Worm (Caenorhabditis elegans): Measurements from ENCODE around the gene M60.4.
A peak's percentile ranks its signal among the peaks of the same experiment; 100 is the strongest.

Gene M60.4

DNA sequence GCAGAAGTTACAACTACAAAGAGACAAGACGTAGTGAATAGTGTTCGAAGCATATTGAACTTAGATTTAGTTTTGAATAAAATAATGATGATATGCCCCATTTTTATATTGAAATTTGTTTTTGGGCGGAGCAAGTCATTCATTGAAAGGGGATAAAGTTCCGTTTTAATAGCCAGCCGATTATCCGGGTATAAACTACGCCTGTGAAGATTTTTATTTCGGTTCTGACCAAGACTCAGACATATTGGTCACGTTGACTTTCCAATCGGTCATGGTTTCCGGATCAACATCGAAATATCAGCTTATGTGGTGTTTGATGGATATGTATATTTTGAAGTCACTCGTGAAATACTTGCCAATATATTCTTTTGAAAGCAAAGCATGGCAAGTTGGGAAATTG is 17.5 kb downstream of the M60.4 start, which contains the start of gene K02A6.4:
K02A6.4 (minus strand) TSS at position 101 of the 400 bp plus-strand sequence.
- TF ChIP-seq Y22D7AL.16 (tag; optimal IDR thresholded peaks at IDR 0.05) = no peak
- TF ChIP-seq ama-1 (optimal IDR thresholded peaks at IDR 0.05) = no peak
- no peak for TF ChIP-seq sdc-2 (tag; optimal IDR thresholded peaks at IDR 0.05)
- no peak for TF ChIP-seq unc-86 (tag; optimal IDR thresholded peaks at IDR 0.05)
- TF ChIP-seq hlh-6 (tag; optimal IDR thresholded peaks at IDR 0.05) = no peak

DNA sequence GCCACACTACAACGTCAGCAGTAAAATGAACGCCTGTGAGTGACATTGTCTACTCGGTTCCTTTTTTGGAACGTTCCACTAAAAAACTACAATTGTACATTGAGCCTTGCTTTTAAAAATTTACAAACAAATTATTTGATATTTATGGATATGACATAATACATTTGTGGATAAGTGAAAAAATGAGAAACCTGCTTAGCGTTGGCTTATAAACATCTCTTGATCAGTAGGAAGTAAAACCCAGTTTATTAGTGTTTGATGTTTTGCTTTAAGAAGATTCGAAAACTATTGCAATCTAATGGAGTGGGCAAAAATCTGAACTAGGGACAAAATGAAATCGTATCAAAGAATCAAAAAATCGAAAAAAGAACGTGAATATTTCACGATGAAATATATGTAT is 19.2 kb downstream of the M60.4 start:
- TF ChIP-seq che-1 (tag; optimal IDR thresholded peaks at IDR 0.05) = no peak
- TF ChIP-seq unc-86 (tag; optimal IDR thresholded peaks at IDR 0.05) = no peak
- no peak for TF ChIP-seq npax-4 (tag; optimal IDR thresholded peaks at IDR 0.05)
- TF ChIP-seq fkh-10 (GFP tag; optimal IDR thresholded peaks at IDR 0.05) = no peak
- no peak for TF ChIP-seq ceh-31 (tag; optimal IDR thresholded peaks at IDR 0.05)

DNA sequence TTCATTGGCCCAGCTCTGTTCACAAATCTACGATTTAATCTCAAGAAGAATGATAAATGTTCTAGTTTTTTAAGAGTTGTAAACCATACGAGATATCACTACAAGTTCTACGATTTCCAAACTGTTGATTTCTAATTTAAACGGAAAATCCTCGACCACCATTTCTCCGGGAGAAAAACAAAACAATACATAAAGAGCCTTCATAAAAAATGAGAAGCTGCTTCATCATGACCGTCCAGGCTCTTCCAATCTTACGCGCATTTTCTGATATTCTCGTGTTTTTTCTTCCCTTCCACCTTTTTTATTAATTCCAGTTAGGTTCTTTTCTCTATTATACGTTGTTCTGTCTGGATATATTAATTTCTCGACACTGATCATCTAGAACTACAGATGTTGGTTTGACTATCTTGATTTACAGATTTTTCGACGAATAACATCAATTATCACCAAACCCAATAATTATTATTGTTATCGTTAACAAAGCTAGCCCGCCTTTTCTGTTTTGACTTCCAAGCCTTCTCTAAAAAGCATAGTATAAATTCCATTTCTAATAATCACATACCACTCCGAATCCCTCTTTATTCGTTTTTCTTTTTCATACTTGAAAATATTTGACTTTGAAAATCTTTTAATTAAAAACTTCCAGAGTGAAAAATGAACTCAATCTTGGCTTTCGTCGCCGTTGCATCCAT is 21.5 kb downstream of the M60.4 start, which contains the start of gene C47D2.1:
C47D2.1 (plus strand) TSS at position 642 of the 692 bp plus-strand sequence.
- no peak for TF ChIP-seq tbx-2 (tag; optimal IDR thresholded peaks at IDR 0.05)
- TF ChIP-seq unc-86 (tag; optimal IDR thresholded peaks at IDR 0.05) = no peak
- no peak for TF ChIP-seq elt-4 (tag; optimal IDR thresholded peaks at IDR 0.05)
- no peak for TF ChIP-seq ets-4 (tag; optimal IDR thresholded peaks at IDR 0.05)

DNA sequence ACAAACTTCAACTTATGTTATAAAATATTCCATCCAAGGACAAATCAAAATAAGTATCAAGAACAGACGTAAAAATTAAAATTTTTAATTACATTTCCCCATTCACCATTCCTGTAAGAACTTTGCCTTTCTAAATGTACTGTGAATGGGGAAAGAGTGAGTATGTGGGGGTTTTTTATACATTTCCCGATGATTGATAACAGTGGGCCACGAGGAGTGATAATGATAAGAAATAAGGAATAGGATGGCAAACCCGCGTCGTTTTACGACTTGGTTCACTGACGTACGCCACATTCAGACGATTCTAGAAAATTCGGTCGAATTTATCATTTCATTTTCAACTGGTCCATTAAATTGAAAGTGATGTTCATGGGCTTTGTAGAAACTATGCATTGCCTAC is 25.1 kb downstream of the M60.4 start, which contains the start of gene cdd-1:
cdd-1 (minus strand) TSS at position 151 of the 400 bp plus-strand sequence.
- TF ChIP-seq elt-2 (tag; optimal IDR thresholded peaks at IDR 0.05) (peak; percentile 89), ceh-14 (tag; optimal IDR thresholded peaks at IDR 0.05) (no peak)

DNA sequence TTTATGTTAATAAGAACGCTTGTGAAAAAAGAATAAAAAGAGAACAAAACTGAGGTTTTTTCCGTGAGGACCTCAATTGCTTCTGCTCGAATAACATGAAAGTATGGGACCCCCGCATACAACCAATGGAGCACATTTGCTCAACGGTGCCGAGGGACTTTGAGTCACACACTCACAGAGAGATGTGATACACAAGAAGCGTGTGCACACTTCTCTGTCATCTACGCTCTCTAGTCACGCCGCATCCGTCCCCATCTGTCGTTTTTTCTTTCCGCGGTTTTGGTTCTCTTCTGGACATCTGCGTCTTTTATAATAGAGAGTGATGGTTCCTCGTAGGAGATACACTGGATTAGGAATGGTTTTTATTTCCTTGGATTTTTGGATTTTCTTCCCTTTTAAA is 30.2 kb downstream of the M60.4 start:
- TF ChIP-seq tbx-2 (tag; optimal IDR thresholded peaks at IDR 0.05) (peak; percentile 24), hlh-8 (tag; optimal IDR thresholded peaks at IDR 0.05) (peak; percentile 24), rnt-1 (tag; optimal IDR thresholded peaks at IDR 0.05) (peak; percentile 15), eyg-1 (tag; optimal IDR thresholded peaks at IDR 0.05) (no peak), madf-2 (tag; optimal IDR thresholded peaks at IDR 0.05) (no peak), unc-42 (tag; optimal IDR thresholded peaks at IDR 0.05) (peak; percentile 44), Y22D7AL.16 (tag; optimal IDR thresholded peaks at IDR 0.05) (no peak), unc-55 (GFP tag; optimal IDR thresholded peaks at IDR 0.05) (peak; percentile 28), hlh-6 (tag; optimal IDR thresholded peaks at IDR 0.05) (no peak), sox-2 (GFP tag; IDR thresholded peaks at IDR 0.05) (no peak), fax-1 (tag; optimal IDR thresholded peaks at IDR 0.05) (no peak), ceh-34 (tag; optimal IDR thresholded peaks at IDR 0.05) (peak; percentile 46), ceh-31 (tag; optimal IDR thresholded peaks at IDR 0.05) (peak; percentile 54), nfya-1 (tag; optimal IDR thresholded peaks at IDR 0.05) (peak; percentile 51), npax-4 (tag; optimal IDR thresholded peaks at IDR 0.05) (no peak), hlh-30 (tag; optimal IDR thresholded peaks at IDR 0.05; ENCODE audit: insufficient read depth) (peak; percentile 42), ceh-18 (tag; optimal IDR thresholded peaks at IDR 0.05) (peak; percentile 33), ceh-45 (GFP tag; IDR thresholded peaks at IDR 0.05) (no peak), ets-4 (tag; optimal IDR thresholded peaks at IDR 0.05) (no peak)

DNA sequence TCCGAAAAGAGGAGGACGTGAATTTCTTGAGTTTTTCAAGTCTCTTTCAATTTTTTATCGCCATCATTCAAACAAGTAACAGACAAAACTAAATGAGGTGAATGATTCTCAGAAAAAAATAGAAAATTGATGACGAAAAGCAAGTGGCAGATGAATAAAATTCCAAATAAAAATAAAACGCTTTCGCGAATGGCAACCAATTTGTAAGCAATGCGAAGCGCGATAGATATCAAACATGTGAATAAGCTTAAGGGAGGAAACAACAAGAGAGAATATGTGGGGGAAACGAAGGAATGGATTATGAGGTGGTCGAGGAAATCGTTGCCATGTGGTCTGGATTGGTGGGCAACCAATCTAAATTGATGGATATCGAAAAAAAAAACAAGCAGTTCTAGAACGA is 31.6 kb downstream of the M60.4 start:
- TF ChIP-seq nhr-232 (tag; optimal IDR thresholded peaks at IDR 0.05) (no peak), ttx-3 (tag; optimal IDR thresholded peaks at IDR 0.05) (no peak), unc-42 (tag; optimal IDR thresholded peaks at IDR 0.05) (no peak), dmd-4 (tag; optimal IDR thresholded peaks at IDR 0.05; ENCODE audit: borderline replicate concordance) (no peak), sdc-2 (tag; optimal IDR thresholded peaks at IDR 0.05) (no peak), pat-9 (tag; optimal IDR thresholded peaks at IDR 0.05) (no peak), zip-5 (tag; optimal IDR thresholded peaks at IDR 0.05) (no peak)
